Fruit fly (Drosophila melanogaster) whole organism, embryonic: ENCODE measurements around the gene CG34057.
A peak's percentile ranks its signal among the peaks of the same experiment; 100 is the strongest.

Source experiments
- ATbp ChIP-seq: fragments of 200-800 bp; sonication (Bioruptor generic); optimal IDR thresholded peaks from 2 replicates; lab custom pipeline; 2017; ENCODE audit warnings: missing biosample characterization, mild to moderate bottlenecking, missing genetic modification characterization, missing genetic modification reagents
- Bgb ChIP-seq: fragments of 200-800 bp; sonication (Bioruptor generic); IDR thresholded peaks from 2 replicates; pipeline ENCODE4 v1.3.6; 2022; ENCODE audit warnings: missing biosample characterization, missing genetic modification characterization; ENCODE audit not compliant: partially characterized antibody
- CG10979 ChIP-seq: fragments of 200-800 bp; sonication (Bioruptor generic); optimal IDR thresholded peaks from 2 replicates; lab custom pipeline; 2018; ENCODE audit warnings: missing biosample characterization, mild to moderate bottlenecking, missing genetic modification characterization, moderate library complexity
- CG11085 ChIP-seq: fragments of 200-800 bp; sonication (Bioruptor generic); IDR thresholded peaks from 2 replicates; pipeline ENCODE4 v1.3.6; 2022; ENCODE audit warnings: missing biosample characterization, missing genetic modification characterization
- CG1233 ChIP-seq: fragments of 200-800 bp; sonication (Bioruptor generic); optimal IDR thresholded peaks from 4 replicates; lab custom pipeline; 2018; ENCODE audit warnings: missing biosample characterization, mild to moderate bottlenecking, missing genetic modification characterization
- CG12659 ChIP-seq: fragments of 200-800 bp; sonication (Bioruptor generic); optimal IDR thresholded peaks from 3 replicates; lab custom pipeline; 2017; ENCODE audit warnings: mild to moderate bottlenecking, missing biosample characterization, missing genetic modification reagents, missing genetic modification characterization
- CG12744 ChIP-seq: fragments of 200-800 bp; sonication (Bioruptor generic); optimal IDR thresholded peaks from 2 replicates; lab custom pipeline; 2016; ENCODE audit warnings: missing biosample characterization, missing genetic modification characterization
- CG1529 ChIP-seq: fragments of 200-800 bp; sonication (Bioruptor generic); optimal IDR thresholded peaks from 3 replicates; lab custom pipeline; 2018; ENCODE audit warnings: missing biosample characterization, missing genetic modification characterization
- CG15514 ChIP-seq: fragments of 200-800 bp; sonication (Bioruptor generic); optimal IDR thresholded peaks from 3 replicates; lab custom pipeline; 2017; ENCODE audit warnings: missing biosample characterization, missing genetic modification characterization, mild to moderate bottlenecking, moderate library complexity, missing genetic modification reagents
- CG16779 ChIP-seq: fragments of 200-800 bp; sonication (Bioruptor generic); IDR thresholded peaks from 2 replicates; pipeline ENCODE4 v1.3.6; 2022; ENCODE audit warnings: missing biosample characterization, missing genetic modification characterization
- CG16863 ChIP-seq: fragments of 200-800 bp; sonication (Bioruptor generic); optimal IDR thresholded peaks from 3 replicates; lab custom pipeline; 2016; ENCODE audit warnings: missing biosample characterization, missing genetic modification characterization
- CG17802 ChIP-seq: fragments of 200-800 bp; sonication (Bioruptor generic); optimal IDR thresholded peaks from 2 replicates; lab custom pipeline; 2018; ENCODE audit warnings: missing biosample characterization, mild to moderate bottlenecking, missing genetic modification characterization, moderate library complexity
- CG2116 ChIP-seq: fragments of 200-800 bp; sonication (Bioruptor generic); optimal IDR thresholded peaks from 3 replicates; lab custom pipeline; 2018; ENCODE audit warnings: missing biosample characterization, mild to moderate bottlenecking, missing genetic modification characterization
- CG3838 ChIP-seq: fragments of 200-800 bp; sonication (Bioruptor generic); optimal IDR thresholded peaks from 3 replicates; lab custom pipeline; 2016; ENCODE audit warnings: missing biosample characterization, missing genetic modification characterization
- CG6254 ChIP-seq: fragments of 200-800 bp; sonication (Bioruptor generic); optimal IDR thresholded peaks from 3 replicates; lab custom pipeline; 2017; ENCODE audit warnings: mild to moderate bottlenecking, missing biosample characterization, missing genetic modification reagents, missing genetic modification characterization
- CG6791 ChIP-seq: fragments of 200-800 bp; sonication (Bioruptor generic); IDR thresholded peaks from 3 replicates; pipeline ENCODE4 v1.3.6; 2022; ENCODE audit warnings: missing biosample characterization, missing genetic modification characterization; ENCODE audit not compliant: partially characterized antibody
- CG8281 ChIP-seq: fragments of 200-800 bp; sonication (Bioruptor generic); optimal IDR thresholded peaks from 2 replicates; lab custom pipeline; 2018; ENCODE audit warnings: missing biosample characterization, mild to moderate bottlenecking, missing genetic modification characterization, moderate library complexity
- CG8924 ChIP-seq: fragments of 200-800 bp; optimal IDR thresholded peaks from 3 replicates; lab custom pipeline; 2019; ENCODE audit warnings: missing biosample characterization, mild to moderate bottlenecking, missing genetic modification characterization, moderate library complexity
- D ChIP-seq, 2 experiments: fragments of 200-800 bp in 1 of 2; fragments of >200 bp in 1 of 2; sonication (Bioruptor generic) in 1 of 2; optimal IDR thresholded peaks; 2 replicates in 1 of 2; 3 replicates in 1 of 2; lab custom pipeline; 2017; ENCODE audit warnings: mild to moderate bottlenecking in 1 of 2, missing biosample characterization in 1 of 2, missing genetic modification characterization in 1 of 2, missing genetic modification reagents in 1 of 2
- Dp ChIP-seq: fragments of 200-800 bp; sonication (Bioruptor generic); optimal IDR thresholded peaks from 2 replicates; lab custom pipeline; 2018; ENCODE audit warnings: missing biosample characterization, mild to moderate bottlenecking, missing genetic modification characterization, moderate library complexity
- Dref ChIP-seq: fragments of 200-800 bp; sonication (Bioruptor generic); IDR thresholded peaks from 2 replicates; pipeline ENCODE4 v1.3.6; 2022; ENCODE audit warnings: missing biosample characterization, missing genetic modification characterization
- Elba2 ChIP-seq: fragments of 200-800 bp; sonication (Bioruptor generic); optimal IDR thresholded peaks from 3 replicates; lab custom pipeline; 2016; ENCODE audit warnings: missing biosample characterization, missing genetic modification characterization
- Ets65A ChIP-seq: fragments of 200-800 bp; sonication (Bioruptor generic); peaks from one replicate; lab custom pipeline; 2016; ENCODE audit warnings: missing biosample characterization, missing genetic modification characterization
- Hmr ChIP-seq: fragments of 200-800 bp; sonication (Bioruptor generic); optimal IDR thresholded peaks from 3 replicates; lab custom pipeline; 2017; ENCODE audit warnings: mild to moderate bottlenecking, missing biosample characterization, missing genetic modification reagents, missing genetic modification characterization
- MBD-R2 ChIP-seq: fragments of 200-800 bp; sonication (Bioruptor generic); IDR thresholded peaks from 2 replicates; pipeline ENCODE4 v1.3.6; 2022; ENCODE audit warnings: missing biosample characterization, missing genetic modification characterization
- MTF-1 ChIP-seq: fragments of 200-800 bp; sonication (Bioruptor generic); optimal IDR thresholded peaks from 2 replicates; lab custom pipeline; 2018; ENCODE audit warnings: missing biosample characterization, mild to moderate bottlenecking, missing genetic modification characterization, borderline replicate concordance
- NC2α ChIP-seq: fragments of 200-800 bp; sonication (Bioruptor generic); optimal IDR thresholded peaks from 2 replicates; lab custom pipeline; 2016; ENCODE audit warnings: missing biosample characterization, missing genetic modification characterization
- Nf-YA ChIP-seq: fragments of 200-800 bp; sonication (Bioruptor generic); IDR thresholded peaks from 2 replicates; pipeline ENCODE4 v1.3.6; 2022; ENCODE audit warnings: missing biosample characterization, missing genetic modification characterization
- Ssrp ChIP-seq: fragments of 200-800 bp; sonication (Bioruptor generic); optimal IDR thresholded peaks from 2 replicates; lab custom pipeline; 2018; ENCODE audit warnings: missing biosample characterization, mild to moderate bottlenecking, missing genetic modification characterization, moderate library complexity
- Trl ChIP-seq, 3 experiments: fragments of >200 bp in 2 of 3; fragments of 200-800 bp in 1 of 3; sonication (Bioruptor generic) in 1 of 3; optimal IDR thresholded peaks; 2 replicates in 1 of 3; 3 replicates in 2 of 3; lab custom pipeline; 2016 to 2017; ENCODE audit warnings: missing biosample characterization in 1 of 3, missing genetic modification characterization in 1 of 3
- cg ChIP-seq: fragments of 200-800 bp; sonication (Bioruptor generic); optimal IDR thresholded peaks from 3 replicates; lab custom pipeline; 2019; ENCODE audit warnings: missing biosample characterization, mild to moderate bottlenecking, missing genetic modification characterization, moderate library complexity
- dpn ChIP-seq, 2 experiments: fragments of 200-800 bp; sonication (Bioruptor generic); optimal IDR thresholded peaks; 3 replicates each; lab custom pipeline; 2016; ENCODE audit warnings: missing biosample characterization in 2 of 2, missing genetic modification characterization in 2 of 2
- fd96Cb ChIP-seq: fragments of 200-800 bp; sonication (Bioruptor generic); optimal IDR thresholded peaks from 2 replicates; lab custom pipeline; 2018; ENCODE audit warnings: missing biosample characterization, mild to moderate bottlenecking, missing genetic modification characterization, moderate library complexity
- lov ChIP-seq, 2 experiments: fragments of 200-800 bp in 1 of 2; fragments of >200 bp in 1 of 2; sonication (Bioruptor generic) in 1 of 2; IDR thresholded peaks in 1 of 2; optimal IDR thresholded peaks in 1 of 2; 2 replicates in 1 of 2; 3 replicates in 1 of 2; pipeline versions ENCODE4 v1.3.6 to Lab custom; 2017 to 2022; ENCODE audit warnings: missing biosample characterization in 1 of 2, missing genetic modification characterization in 1 of 2
- nerfin-1 ChIP-seq: fragments of 200-800 bp; sonication (Bioruptor generic); optimal IDR thresholded peaks from 3 replicates; lab custom pipeline; 2019; ENCODE audit warnings: missing biosample characterization, mild to moderate bottlenecking, missing genetic modification characterization, moderate library complexity
- pnt ChIP-seq: fragments of 200-800 bp; sonication (Bioruptor generic); optimal IDR thresholded peaks from 3 replicates; lab custom pipeline; 2016; ENCODE audit warnings: missing biosample characterization, missing genetic modification characterization
- pzg ChIP-seq: fragments of 200-800 bp; sonication (Bioruptor generic); optimal IDR thresholded peaks from 3 replicates; lab custom pipeline; 2018; ENCODE audit warnings: missing biosample characterization, mild to moderate bottlenecking, missing genetic modification characterization, moderate library complexity
- sens ChIP-seq: fragments of 200-800 bp; sonication (Bioruptor generic); peaks from one replicate; lab custom pipeline; 2016; ENCODE audit warnings: missing biosample characterization, missing genetic modification characterization
- sens-2 ChIP-seq: fragments of 200-800 bp; sonication (Bioruptor generic); IDR thresholded peaks from 2 replicates; pipeline ENCODE4 v1.3.6; 2022; ENCODE audit warnings: missing biosample characterization, missing genetic modification characterization
- slbo ChIP-seq: fragments of 200-800 bp; sonication (Bioruptor generic); IDR thresholded peaks from 2 replicates; pipeline ENCODE4 v1.3.6; 2022; ENCODE audit warnings: missing biosample characterization, missing genetic modification characterization
- zen ChIP-seq: fragments of 200-800 bp; sonication (Bioruptor generic); optimal IDR thresholded peaks from 3 replicates; lab custom pipeline; 2018; ENCODE audit warnings: missing biosample characterization, mild to moderate bottlenecking, missing genetic modification characterization, moderate library complexity
- zen2 ChIP-seq: fragments of 200-800 bp; sonication (Bioruptor generic); IDR thresholded peaks from 3 replicates; pipeline ENCODE4 v1.3.6; 2022; ENCODE audit warnings: missing biosample characterization, missing genetic modification characterization; ENCODE audit not compliant: partially characterized antibody

The CG34057 gene

dm6 chr3L:912406-913369 lies 15.5 kb downstream of the CG34057 start (continued):
- no peak for TF ChIP-seq CG1233 (GFP tag; lab: Kevin White, UChicago)
- no peak for TF ChIP-seq CG6254 (GFP tag; lab: Kevin White, UChicago)
- no peak for TF ChIP-seq CG8924 (tag; lab: Kevin White, UChicago)
- TF ChIP-seq CG3838 (GFP tag; lab: Kevin White, UChicago), result no peak

DNA sequence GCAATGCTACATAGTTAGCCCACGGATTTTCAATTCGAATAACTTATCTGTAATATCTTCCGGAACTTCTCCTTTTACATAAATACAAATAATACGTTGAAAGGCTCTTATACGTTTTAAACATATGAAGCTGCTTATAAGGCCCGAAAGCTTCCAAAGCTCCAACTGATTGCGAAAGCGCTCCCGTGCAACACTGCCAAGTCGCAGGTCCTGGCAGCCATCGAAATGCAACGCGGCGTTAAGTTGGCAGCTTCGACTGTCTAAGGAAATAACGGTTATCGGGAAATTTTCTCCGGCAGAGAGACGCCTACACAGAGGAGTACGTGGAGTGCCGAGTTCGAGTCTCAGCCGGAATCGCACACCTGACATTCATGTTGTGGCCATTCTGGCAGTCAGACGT lies 16.5 kb downstream of the CG34057 start, which contains the start of gene Glut1:
TSS of gene Glut1 (plus strand) at position 393 of the 400 bp plus-strand sequence.
- TF ChIP-seq Dref (peak; percentile 46), CG11085 (GFP tag; lab: Robert Waterston, UW) (no peak), Dp (GFP tag; lab: Kevin White, UChicago) (peak; percentile 6), sens (no peak), Ets65A (peak; percentile 24), CG2116 (GFP tag; lab: Kevin White, UChicago) (peak; percentile 97), Bgb (GFP tag; lab: Robert Waterston, UW) (peak; percentile 25; the same call in 1 of the 2 replicates), zen2 (no peak), CG6791 (GFP tag; lab: Robert Waterston, UW) (0 out of 3 replicates have a peak, but pooled peaks have one; percentile 21), fd96Cb (tag; lab: Kevin White, UChicago) (no peak), zen (no peak), CG12659 (GFP tag; lab: Kevin White, UChicago) (no peak), NC2α (no peak), CG15514 (peak; percentile 16), pzg (GFP tag; lab: Kevin White, UChicago) (peak; percentile 36), slbo (peak; percentile 3; the same call in 1 of the 2 replicates), Hmr (GFP tag; lab: Kevin White, UChicago) (peak; percentile 20)

DNA sequence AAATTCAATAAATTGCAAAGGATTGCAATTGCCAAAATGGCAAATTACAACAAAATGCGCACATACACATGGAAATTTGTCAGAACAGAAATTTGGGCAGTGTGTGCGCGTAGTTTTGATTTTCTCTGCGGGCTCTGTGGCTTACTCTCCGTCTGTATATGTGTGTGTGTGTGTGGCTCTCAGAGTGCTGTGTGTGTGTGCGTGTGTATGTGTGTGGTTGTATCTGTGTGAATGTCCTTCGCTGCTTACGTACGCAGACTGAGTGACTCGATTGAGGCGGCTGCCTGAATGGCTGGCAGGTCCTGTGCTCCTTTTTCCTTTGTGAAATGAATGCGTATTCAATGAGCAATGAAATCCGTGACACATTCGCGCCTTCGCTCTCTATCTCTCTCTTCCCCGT lies 17.7 kb downstream of the CG34057 start:
- peak; percentile 22 for TF ChIP-seq nerfin-1 (tag; lab: Kevin White, UChicago)
- TF ChIP-seq Trl (optimal IDR thresholded peaks at IDR 0.05; lab: Kevin White, UChicago), result peak in 1 of 2 experiments; percentile 39
- no peak for TF ChIP-seq Trl (GFP tag; optimal IDR thresholded peaks at IDR 0.05; lab: Kevin White, UChicago)
- TF ChIP-seq Elba2 (GFP tag; lab: Kevin White, UChicago), result no peak
- TF ChIP-seq cg (GFP tag; lab: Kevin White, UChicago), result peak; percentile 61
- no peak for TF ChIP-seq CG10979 (tag; lab: Kevin White, UChicago)
- TF ChIP-seq Ets65A, result peak; percentile 81
- TF ChIP-seq, all 482 proteins: peak for 4

- TF ChIP-seq CG17802 (no peak), pnt (no peak), Nf-YA (GFP tag; lab: Robert Waterston, UW) (no peak), lov (optimal IDR thresholded peaks at IDR 0.05; lab: Kevin White, UChicago) (no peak), lov (GFP tag; IDR thresholded peaks at IDR 0.05; lab: Robert Waterston, UW) (no peak), CG1529 (GFP tag; lab: Kevin White, UChicago) (no peak), sens-2 (GFP tag; lab: Robert Waterston, UW) (no peak), D (optimal IDR thresholded peaks at IDR 0.05; lab: Kevin White, UChicago) (no peak), D (GFP tag; optimal IDR thresholded peaks at IDR 0.05; lab: Kevin White, UChicago) (no peak), dpn (GFP tag; optimal IDR thresholded peaks at IDR 0.05; lab: Kevin White, UChicago) (peak in 1 of 2 experiments; percentile 3), CG12744 (GFP tag; lab: Kevin White, UChicago) (no peak), MTF-1 (GFP tag; lab: Kevin White, UChicago) (no peak), MBD-R2 (GFP tag; lab: Robert Waterston, UW) (0 out of 2 replicates have a peak, but pooled peaks have one; percentile 10), CG16863 (GFP tag; lab: Kevin White, UChicago) (no peak), ATbp (no peak), CG8281 (tag; lab: Kevin White, UChicago) (no peak), Ssrp (tag; lab: Kevin White, UChicago) (no peak), CG16779 (GFP tag; lab: Robert Waterston, UW) (no peak)
Measured at dm6 chr3L:917225-917624, 20.0 kb downstream of the CG34057 start.
